Fruit fly (Drosophila melanogaster) whole organism, embryonic: ENCODE measurements around the gene Vps39.

Source experiments
- B-H2 ChIP-seq: fragments of 200-800 bp; sonication (Bioruptor generic); optimal IDR thresholded peaks from 2 replicates; lab custom pipeline; 2018; ENCODE audit warnings: missing biosample characterization, mild to moderate bottlenecking, missing genetic modification characterization
- BtbVII ChIP-seq: fragments of 200-800 bp; sonication (Bioruptor generic); optimal IDR thresholded peaks from 3 replicates; lab custom pipeline; 2017; ENCODE audit warnings: missing biosample characterization, mild to moderate bottlenecking, missing genetic modification characterization
- CG12942 ChIP-seq: fragments of 200-800 bp; sonication (Bioruptor generic); optimal IDR thresholded peaks from 3 replicates; lab custom pipeline; 2016; ENCODE audit warnings: missing biosample characterization, missing genetic modification characterization
- CG13894 ChIP-seq: fragments of 200-800 bp; sonication (Bioruptor generic); optimal IDR thresholded peaks from 3 replicates; lab custom pipeline; 2018; ENCODE audit warnings: missing biosample characterization, mild to moderate bottlenecking, missing genetic modification characterization, moderate library complexity
- CG15696 ChIP-seq: fragments of 200-800 bp; sonication (Bioruptor generic); optimal IDR thresholded peaks from 2 replicates; lab custom pipeline; 2019; ENCODE audit warnings: missing biosample characterization, mild to moderate bottlenecking, missing genetic modification characterization, moderate library complexity
- CG18619 ChIP-seq: fragments of 200-800 bp; sonication (Bioruptor generic); optimal IDR thresholded peaks from 3 replicates; lab custom pipeline; 2017; ENCODE audit warnings: missing biosample characterization, mild to moderate bottlenecking, missing genetic modification characterization
- CG3065 ChIP-seq: fragments of 200-800 bp; sonication (Bioruptor generic); optimal IDR thresholded peaks from 2 replicates; lab custom pipeline; 2016; ENCODE audit warnings: missing biosample characterization, missing genetic modification characterization
- CG31365 ChIP-seq: fragments of 200-800 bp; sonication (Bioruptor generic); optimal IDR thresholded peaks from 2 replicates; lab custom pipeline; 2018; ENCODE audit warnings: missing biosample characterization, mild to moderate bottlenecking, missing genetic modification characterization
- CG31441 ChIP-seq: fragments of 200-800 bp; sonication (Bioruptor generic); IDR thresholded peaks from 2 replicates; pipeline ENCODE4 v1.3.6; 2022; ENCODE audit warnings: missing biosample characterization, missing genetic modification characterization
- CG5180 ChIP-seq: fragments of 200-800 bp; sonication (Bioruptor generic); optimal IDR thresholded peaks from 3 replicates; lab custom pipeline; 2017; ENCODE audit warnings: missing biosample characterization, missing genetic modification characterization, mild to moderate bottlenecking, moderate library complexity, missing genetic modification reagents
- CG5953 ChIP-seq: fragments of 200-800 bp; sonication (Bioruptor generic); IDR thresholded peaks from 2 replicates; pipeline ENCODE4 v1.3.6; 2022; ENCODE audit warnings: missing biosample characterization, missing genetic modification characterization
- CG6272 ChIP-seq: fragments of 200-800 bp; sonication (Bioruptor generic); IDR thresholded peaks from 2 replicates; pipeline ENCODE4 v1.3.6; 2022; ENCODE audit warnings: missing biosample characterization, missing genetic modification characterization
- CG6689 ChIP-seq: fragments of 200-800 bp; sonication (Bioruptor generic); IDR thresholded peaks from 2 replicates; pipeline ENCODE4 v1.3.6; 2022; ENCODE audit warnings: missing biosample characterization, missing genetic modification characterization
- CHES-1-like ChIP-seq: fragments of 200-800 bp; sonication (Bioruptor generic); optimal IDR thresholded peaks from 2 replicates; lab custom pipeline; 2016; ENCODE audit warnings: missing biosample characterization, missing genetic modification characterization
- Deaf1 ChIP-seq: fragments of 200-800 bp; optimal IDR thresholded peaks from 3 replicates; lab custom pipeline; 2019; ENCODE audit warnings: missing biosample characterization, mild to moderate bottlenecking, missing genetic modification characterization, moderate library complexity
- Drgx ChIP-seq: fragments of 200-800 bp; sonication (Bioruptor generic); IDR thresholded peaks from 2 replicates; pipeline ENCODE4 v1.3.6; 2022; ENCODE audit warnings: missing biosample characterization, missing genetic modification characterization
- Ets97D ChIP-seq: fragments of 200-800 bp; sonication (Bioruptor generic); optimal IDR thresholded peaks from 3 replicates; lab custom pipeline; 2016; ENCODE audit warnings: missing biosample characterization, missing genetic modification characterization
- HHEX ChIP-seq: fragments of 200-800 bp; sonication (Bioruptor generic); optimal IDR thresholded peaks from 3 replicates; lab custom pipeline; 2017; ENCODE audit warnings: missing biosample characterization, mild to moderate bottlenecking, missing genetic modification characterization, missing genetic modification reagents
- HLH3B ChIP-seq: fragments of 200-800 bp; sonication (Bioruptor generic); IDR thresholded peaks from 2 replicates; pipeline ENCODE4 v1.3.6; 2022; ENCODE audit warnings: missing biosample characterization, missing genetic modification characterization
- HmgZ ChIP-seq: fragments of 200-800 bp; sonication (Bioruptor generic); optimal IDR thresholded peaks from 2 replicates; lab custom pipeline; 2018; ENCODE audit warnings: missing biosample characterization, mild to moderate bottlenecking, missing genetic modification characterization
- Hr51 ChIP-seq, 2 experiments: fragments of 200-800 bp; sonication (Bioruptor generic); optimal IDR thresholded peaks; 2 replicates in 1 of 2; 3 replicates in 1 of 2; lab custom pipeline; 2016 to 2018; ENCODE audit warnings: missing biosample characterization in 2 of 2, missing genetic modification characterization in 2 of 2, mild to moderate bottlenecking in 1 of 2, moderate library complexity in 1 of 2
- Hsf ChIP-seq: fragments of 200-800 bp; sonication (Bioruptor generic); optimal IDR thresholded peaks from 3 replicates; lab custom pipeline; 2016; ENCODE audit warnings: missing biosample characterization, missing genetic modification characterization
- Lpt ChIP-seq: fragments of >200 bp; optimal IDR thresholded peaks from 2 replicates; lab custom pipeline; 2018; ENCODE audit warnings: missing biosample characterization, missing genetic modification characterization
- MTF-1 ChIP-seq: fragments of 200-800 bp; sonication (Bioruptor generic); optimal IDR thresholded peaks from 2 replicates; lab custom pipeline; 2018; ENCODE audit warnings: missing biosample characterization, mild to moderate bottlenecking, missing genetic modification characterization, borderline replicate concordance
- Opbp ChIP-seq: fragments of 200-800 bp; sonication (Bioruptor generic); IDR thresholded peaks from 3 replicates; pipeline ENCODE4 v1.3.6; 2022; ENCODE audit warnings: missing biosample characterization, missing genetic modification characterization; ENCODE audit not compliant: partially characterized antibody
- Pdp1 ChIP-seq, 2 experiments: fragments of 200-800 bp; sonication (Bioruptor generic); optimal IDR thresholded peaks; 3 replicates each; lab custom pipeline; 2016; ENCODE audit warnings: missing biosample characterization in 2 of 2, missing genetic modification characterization in 2 of 2, mild to moderate bottlenecking in 1 of 2, moderate library complexity in 1 of 2
- bbx ChIP-seq: fragments of 200-800 bp; sonication (Bioruptor generic); IDR thresholded peaks from 2 replicates; pipeline ENCODE4 v1.3.6; 2022; ENCODE audit warnings: missing biosample characterization, missing genetic modification characterization; ENCODE audit not compliant: partially characterized antibody
- caup ChIP-seq: fragments of 200-800 bp; sonication (Bioruptor generic); optimal IDR thresholded peaks from 3 replicates; lab custom pipeline; 2017; ENCODE audit warnings: missing biosample characterization, mild to moderate bottlenecking, missing genetic modification characterization, moderate library complexity; ENCODE audit not compliant: severe bottlenecking
- cg ChIP-seq: fragments of 200-800 bp; sonication (Bioruptor generic); optimal IDR thresholded peaks from 3 replicates; lab custom pipeline; 2019; ENCODE audit warnings: missing biosample characterization, mild to moderate bottlenecking, missing genetic modification characterization, moderate library complexity
- chn ChIP-seq: fragments of 200-800 bp; sonication (Bioruptor generic); optimal IDR thresholded peaks from 2 replicates; lab custom pipeline; 2016; ENCODE audit warnings: missing biosample characterization, missing genetic modification characterization
- danr ChIP-seq: fragments of 200-800 bp; sonication (Bioruptor generic); IDR thresholded peaks from 2 replicates; pipeline ENCODE4 v1.3.6; 2022; ENCODE audit warnings: missing biosample characterization, missing genetic modification characterization
- dmrt99B ChIP-seq: fragments of 200-800 bp; sonication (Bioruptor generic); optimal IDR thresholded peaks from 2 replicates; lab custom pipeline; 2018; ENCODE audit warnings: missing biosample characterization, mild to moderate bottlenecking, missing genetic modification characterization, moderate library complexity
- emc ChIP-seq: fragments of 200-800 bp; sonication (Bioruptor generic); optimal IDR thresholded peaks from 2 replicates; lab custom pipeline; 2016; ENCODE audit warnings: missing biosample characterization, missing genetic modification characterization
- gsb-n ChIP-seq: fragments of 200-800 bp; sonication (Bioruptor generic); optimal IDR thresholded peaks from 3 replicates; lab custom pipeline; 2018; ENCODE audit warnings: missing biosample characterization, mild to moderate bottlenecking, missing genetic modification characterization
- hb ChIP-seq: fragments of 200-800 bp; sonication (Bioruptor generic); IDR thresholded peaks from 3 replicates; pipeline ENCODE4 v1.3.6; 2022; ENCODE audit warnings: missing biosample characterization, missing genetic modification characterization; ENCODE audit not compliant: partially characterized antibody
- mam ChIP-seq: fragments of 200-800 bp; sonication (Bioruptor generic); optimal IDR thresholded peaks from 3 replicates; lab custom pipeline; 2016; ENCODE audit warnings: missing biosample characterization, missing genetic modification characterization
- otp ChIP-seq: fragments of 200-800 bp; sonication (Bioruptor generic); IDR thresholded peaks from 3 replicates; pipeline ENCODE4, ENCODE4 v1.3.6; 2022; ENCODE audit warnings: missing biosample characterization, missing genetic modification characterization
- pb ChIP-seq: fragments of 200-800 bp; sonication (Bioruptor generic); optimal IDR thresholded peaks from 3 replicates; lab custom pipeline; 2016; ENCODE audit warnings: missing biosample characterization, missing genetic modification characterization
- salm ChIP-seq: fragments of 200-800 bp; sonication (Bioruptor generic); optimal IDR thresholded peaks from 2 replicates; lab custom pipeline; 2018; ENCODE audit warnings: missing biosample characterization, mild to moderate bottlenecking, missing genetic modification characterization
- sc ChIP-seq, 3 experiments: fragments of >200 bp in 2 of 3; fragments of 200-800 bp in 1 of 3; sonication (Bioruptor generic) in 1 of 3; optimal IDR thresholded peaks; 2 replicates in 2 of 3; 3 replicates in 1 of 3; lab custom pipeline; 2017; ENCODE audit warnings: mild to moderate bottlenecking in 1 of 3, missing biosample characterization in 1 of 3, missing genetic modification characterization in 1 of 3, missing genetic modification reagents in 1 of 3
- shn ChIP-seq: fragments of 200-800 bp; sonication (Bioruptor generic); optimal IDR thresholded peaks from 3 replicates; lab custom pipeline; 2016; ENCODE audit warnings: missing biosample characterization, missing genetic modification characterization
- sisA ChIP-seq: fragments of 200-800 bp; sonication (Bioruptor generic); IDR thresholded peaks from 2 replicates; pipeline ENCODE4 v1.3.6; 2022; ENCODE audit warnings: missing biosample characterization, missing genetic modification characterization
- slou ChIP-seq: fragments of 200-800 bp; sonication (Bioruptor generic); optimal IDR thresholded peaks from 3 replicates; lab custom pipeline; 2016; ENCODE audit warnings: missing biosample characterization, missing genetic modification characterization
- tgo ChIP-seq: fragments of 200-800 bp; sonication (Bioruptor generic); IDR thresholded peaks from 3 replicates; pipeline ENCODE4 v1.3.6; 2022; ENCODE audit warnings: missing biosample characterization, missing genetic modification characterization
- tna ChIP-seq: fragments of 200-800 bp; sonication (Bioruptor generic); IDR thresholded peaks from 2 replicates; pipeline ENCODE4 v1.3.6; 2022; ENCODE audit warnings: missing biosample characterization, missing genetic modification characterization; ENCODE audit not compliant: partially characterized antibody
- unpg ChIP-seq: fragments of 200-800 bp; sonication (Bioruptor generic); optimal IDR thresholded peaks from 3 replicates; lab custom pipeline; 2018; ENCODE audit warnings: missing biosample characterization, mild to moderate bottlenecking, missing genetic modification characterization, moderate library complexity
- zfh1 ChIP-seq: fragments of 200-800 bp; sonication (Bioruptor generic); IDR thresholded peaks from 3 replicates; pipeline ENCODE4 v1.3.6; 2022; ENCODE audit warnings: missing biosample characterization, missing genetic modification characterization

Gene Vps39

DNA sequence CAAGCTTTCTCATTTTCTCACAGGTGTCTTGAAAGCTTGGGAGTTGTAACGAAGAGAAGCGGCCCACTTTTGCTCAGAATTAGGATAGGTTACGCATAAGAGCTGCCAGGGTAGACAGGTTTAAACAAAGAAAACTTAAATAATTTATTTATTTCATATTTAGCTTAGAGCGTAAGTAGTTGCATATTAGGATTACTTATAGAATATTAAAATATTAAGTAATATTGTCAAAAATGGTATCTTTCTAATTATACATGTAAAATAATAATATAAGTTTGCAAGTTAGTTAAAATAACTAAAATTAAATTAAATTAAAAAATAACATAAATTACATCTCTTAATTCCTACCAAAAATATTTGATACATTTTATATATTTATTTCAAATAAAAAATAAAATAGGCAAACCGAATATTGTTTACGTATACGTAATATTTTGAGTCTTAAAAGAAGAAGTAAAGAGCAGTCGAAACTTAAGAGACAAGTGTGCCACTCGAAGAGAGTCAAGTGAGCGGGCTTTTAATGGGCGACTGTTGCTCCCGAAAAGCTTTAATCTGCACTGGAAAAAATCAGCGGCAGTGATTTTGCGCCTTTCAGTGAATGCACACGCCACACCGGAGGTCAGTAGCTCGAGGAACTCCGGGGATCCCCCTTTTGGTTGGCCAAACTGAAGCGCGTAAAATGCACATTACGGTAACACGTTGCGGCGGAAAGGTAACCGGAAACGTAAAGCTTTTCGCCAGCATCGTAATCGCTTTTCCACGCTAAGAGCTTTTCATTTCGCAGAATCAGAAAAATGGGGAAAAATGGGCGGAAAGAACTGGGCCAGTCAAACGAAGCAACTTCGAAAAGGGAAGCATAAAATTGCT is 40.8 kb upstream of the Vps39 start (continued):
- no peak for TF ChIP-seq CG5180 (GFP tag; lab: Kevin White, UChicago)
- TF ChIP-seq CG3065, result no peak
- TF ChIP-seq pb (GFP tag; lab: Kevin White, UChicago), result peak; percentile 4
- TF ChIP-seq tna (GFP tag; lab: Robert Waterston, UW), result no peak
- peak; percentile 6 for TF ChIP-seq gsb-n (tag; lab: Kevin White, UChicago)
- no peak for TF ChIP-seq CG31365 (tag; lab: Kevin White, UChicago)
- TF ChIP-seq CG5953 (GFP tag; lab: Robert Waterston, UW), result 0 out of 2 replicates have a peak, but pooled peaks have one; percentile 4
- no peak for TF ChIP-seq shn
- peak; percentile 20; the same call in 1 of the 3 replicates for TF ChIP-seq tgo (GFP tag; lab: Robert Waterston, UW)
- peak; percentile 36; the same call in 1 of the 2 replicates for TF ChIP-seq CG31441 (GFP tag; lab: Robert Waterston, UW)
- peak; percentile 18 for TF ChIP-seq HHEX (GFP tag; lab: Kevin White, UChicago)
- TF ChIP-seq Deaf1, result no peak
- no peak for TF ChIP-seq sc (optimal IDR thresholded peaks at IDR 0.05; lab: Kevin White, UChicago)
- no peak for TF ChIP-seq sc (GFP tag; optimal IDR thresholded peaks at IDR 0.05; lab: Kevin White, UChicago)
- peak; percentile 0 for TF ChIP-seq CHES-1-like (GFP tag; lab: Kevin White, UChicago)
- TF ChIP-seq Hr51 (GFP tag; optimal IDR thresholded peaks at IDR 0.05; lab: Kevin White, UChicago), result peak in 1 of 2 experiments; percentile 60
- TF ChIP-seq unpg (GFP tag; lab: Kevin White, UChicago), result peak; percentile 27
- TF ChIP-seq CG6272 (GFP tag; lab: Robert Waterston, UW), result no peak
- TF ChIP-seq slou (GFP tag; lab: Kevin White, UChicago), result no peak
- peak in 1 of 2 experiments; percentile 23 for TF ChIP-seq Pdp1 (GFP tag; optimal IDR thresholded peaks at IDR 0.05; lab: Kevin White, UChicago)
- TF ChIP-seq bbx (GFP tag; lab: Robert Waterston, UW), result no peak
- TF ChIP-seq caup (GFP tag; lab: Kevin White, UChicago), result peak; percentile 7
- TF ChIP-seq zfh1 (GFP tag; lab: Robert Waterston, UW), result no peak; the same call in 2 of the 3 replicates
- TF ChIP-seq CG18619 (GFP tag; lab: Kevin White, UChicago), result no peak
- no peak for TF ChIP-seq Hsf (GFP tag; lab: Kevin White, UChicago)
- TF ChIP-seq salm (tag; lab: Kevin White, UChicago), result no peak
- peak; percentile 19 for TF ChIP-seq chn (GFP tag; lab: Kevin White, UChicago)
- TF ChIP-seq CG6689 (GFP tag; lab: Robert Waterston, UW), result peak; percentile 34; the same call in 1 of the 2 replicates
- no peak for TF ChIP-seq hb (GFP tag; lab: Robert Waterston, UW)
- no peak for TF ChIP-seq Lpt (GFP tag; lab: Kevin White, UChicago)
- peak; percentile 12; the same call in 1 of the 2 replicates for TF ChIP-seq Drgx
- no peak for TF ChIP-seq Opbp (GFP tag; lab: Robert Waterston, UW)
- TF ChIP-seq CG15696 (tag; lab: Kevin White, UChicago), result no peak
- no peak for TF ChIP-seq emc
- TF ChIP-seq BtbVII (GFP tag; lab: Kevin White, UChicago), result no peak
- no peak for TF ChIP-seq otp
- TF ChIP-seq CG13894 (tag; lab: Kevin White, UChicago), result peak; percentile 2
- peak; percentile 27 for TF ChIP-seq mam (GFP tag; lab: Kevin White, UChicago)
- peak; percentile 15 for TF ChIP-seq dmrt99B (tag; lab: Kevin White, UChicago)
- TF ChIP-seq danr (GFP tag; lab: Robert Waterston, UW), result no peak
- peak; percentile 22 for TF ChIP-seq MTF-1 (GFP tag; lab: Kevin White, UChicago)
- TF ChIP-seq CG12942 (GFP tag; lab: Kevin White, UChicago), result no peak
- TF ChIP-seq HmgZ (tag; lab: Kevin White, UChicago), result no peak
- no peak for TF ChIP-seq cg (GFP tag; lab: Kevin White, UChicago)
- peak; percentile 48 for TF ChIP-seq sisA (GFP tag; lab: Robert Waterston, UW)
- TF ChIP-seq Ets97D (GFP tag; lab: Kevin White, UChicago), result peak; percentile 34
- TF ChIP-seq B-H2, result no peak
- peak; percentile 31; the same call in 1 of the 2 replicates for TF ChIP-seq HLH3B (GFP tag; lab: Robert Waterston, UW)
